Worm (Caenorhabditis elegans): Measurements from ENCODE around the gene K07G6.1.

DNA sequence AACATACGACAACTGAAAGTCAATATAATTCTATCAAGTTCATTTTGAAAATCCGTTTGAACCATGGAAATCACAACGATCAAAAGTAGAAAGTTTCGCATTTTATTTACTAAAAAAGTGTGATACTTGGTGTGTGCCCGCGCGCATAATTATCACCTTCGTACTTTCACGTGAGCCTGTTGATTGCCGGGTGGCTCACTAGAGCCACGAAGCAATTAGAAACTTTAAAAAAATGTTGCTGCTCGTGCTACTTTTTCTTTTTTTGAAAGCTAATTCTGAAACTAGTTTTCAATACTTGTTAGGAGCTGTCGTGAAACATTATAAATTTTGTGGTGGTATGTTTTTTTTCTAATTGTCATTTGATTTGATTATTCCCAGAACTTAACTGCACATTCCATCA is 2.5 kb upstream of the K07G6.1 start, which contains the start of the genes irld-9 and irld-33:
- TF ChIP-seq sdz-12 (GFP tag; optimal IDR thresholded peaks at IDR 0.05) = no peak
- no peak for TF ChIP-seq zfp-2 (tag; optimal IDR thresholded peaks at IDR 0.05)
- TF ChIP-seq lin-39 (tag; optimal IDR thresholded peaks at IDR 0.05) = no peak
- no peak for TF ChIP-seq zag-1 (tag; optimal IDR thresholded peaks at IDR 0.05)
- no peak for TF ChIP-seq pqm-1 (tag; optimal IDR thresholded peaks at IDR 0.05)
- no peak for TF ChIP-seq lsy-2 (tag; optimal IDR thresholded peaks at IDR 0.05)
- no peak for TF ChIP-seq zip-2 (tag; optimal IDR thresholded peaks at IDR 0.05)
- TF ChIP-seq lin-13 (GFP tag; optimal IDR thresholded peaks at IDR 0.05) = no peak
- no peak for TF ChIP-seq aly-2 (tag; optimal IDR thresholded peaks at IDR 0.05)
- no peak for TF ChIP-seq mdl-1 (tag; optimal IDR thresholded peaks at IDR 0.05)

Measured in whole organism, L4 larva.